Worm (Caenorhabditis elegans) whole organism, L2 larva: ENCODE results near the gene chtb-3.

ENCODE experiments used
- F13H6.1 ChIP-seq: sonication (generic microtip); optimal IDR thresholded peaks from 2 replicates; lab custom pipeline; 2016; ENCODE audit warnings: missing genetic modification characterization, missing compliant biosample characterization
- alr-1 ChIP-seq: fragments of 150-350 bp; optimal IDR thresholded peaks from 2 replicates; lab custom pipeline; 2014; ENCODE audit warnings: missing biosample characterization, missing genetic modification characterization
- ama-1 ChIP-seq: fragments of 150-350 bp; optimal IDR thresholded peaks from 2 replicates; lab custom pipeline; 2018; ENCODE audit warnings: inconsistent platforms
- blmp-1 ChIP-seq: sonication (generic microtip); optimal IDR thresholded peaks from 2 replicates; lab custom pipeline; 2017; ENCODE audit warnings: missing genetic modification characterization, mild to moderate bottlenecking, missing compliant biosample characterization, antibody characterized with exemption, moderate library complexity; ENCODE audit not compliant: insufficient read depth
- ceh-82 ChIP-seq: fragments of 150-350 bp; optimal IDR thresholded peaks from 2 replicates; lab custom pipeline; 2014; ENCODE audit warnings: missing biosample characterization, missing genetic modification characterization
- nhr-21 ChIP-seq: fragments of 150-350 bp; optimal IDR thresholded peaks from 2 replicates; lab custom pipeline; 2014; ENCODE audit warnings: missing biosample characterization, missing genetic modification characterization
- nhr-23 ChIP-seq: fragments of 150-350 bp; optimal IDR thresholded peaks from 2 replicates; lab custom pipeline; 2014; ENCODE audit warnings: missing biosample characterization, missing genetic modification reagents, missing genetic modification characterization
- nhr-25 ChIP-seq: fragments of 150-350 bp; sonication (generic microtip); optimal IDR thresholded peaks from 3 replicates; lab custom pipeline; 2014; ENCODE audit warnings: missing biosample characterization, missing genetic modification characterization
- nhr-6 ChIP-seq: fragments of 150-350 bp; optimal IDR thresholded peaks from 2 replicates; lab custom pipeline; 2014; ENCODE audit warnings: missing biosample characterization, missing genetic modification characterization
- unc-62 ChIP-seq: fragments of 150-350 bp; optimal IDR thresholded peaks from 2 replicates; lab custom pipeline; 2014; ENCODE audit warnings: missing biosample characterization, missing genetic modification reagents, missing genetic modification characterization
- ztf-11 ChIP-seq: sonication (generic microtip); optimal IDR thresholded peaks from 2 replicates; lab custom pipeline; 2017; ENCODE audit warnings: missing biosample characterization, missing genetic modification characterization
- ztf-4 ChIP-seq: fragments of 150-350 bp; optimal IDR thresholded peaks from 2 replicates; lab custom pipeline; 2014; ENCODE audit warnings: missing biosample characterization, missing genetic modification characterization

DNA sequence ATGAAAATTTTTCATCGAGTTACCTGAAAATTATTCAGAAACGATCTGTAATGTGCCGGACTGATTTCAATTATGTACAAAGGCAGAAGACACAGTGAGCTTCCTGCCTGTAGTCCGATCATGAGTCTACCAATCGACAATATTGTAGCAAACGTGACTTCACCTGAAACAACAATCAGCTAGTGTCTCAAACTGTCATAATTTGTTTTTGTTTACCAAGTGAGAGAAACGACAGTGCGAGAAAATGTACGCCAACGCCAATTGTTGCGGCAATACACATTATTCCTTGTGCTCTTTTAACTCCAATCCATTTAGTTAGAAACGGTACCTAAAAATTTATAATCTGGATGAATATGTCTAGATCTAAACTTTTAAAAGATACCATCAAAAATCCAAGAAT lies 17.9 kb upstream of the chtb-3 start:
- TF ChIP-seq nhr-25 (tag; lab: Kevin White, UChicago), result no peak
- TF ChIP-seq ceh-82 (tag; lab: Kevin White, UChicago), result no peak
- no peak for TF ChIP-seq nhr-23
- no peak for TF ChIP-seq alr-1 (tag; lab: Kevin White, UChicago)
- no peak for TF ChIP-seq ztf-4 (tag; lab: Kevin White, UChicago)
- no peak for TF ChIP-seq nhr-21
- TF ChIP-seq blmp-1 (tag; lab: Kevin White, UChicago), result no peak
- TF ChIP-seq F13H6.1 (tag; lab: Kevin White, UChicago), result no peak
- TF ChIP-seq ama-1 (lab: Kevin White, UChicago), result no peak
- TF ChIP-seq unc-62 (GFP tag; lab: Kevin White, UChicago), result no peak
- TF ChIP-seq ztf-11, result no peak
- TF ChIP-seq nhr-6 (tag; lab: Kevin White, UChicago), result no peak
